Worm (Caenorhabditis elegans): ENCODE measurements around the gene F53C3.11.

F53C3.11 gene

DNA sequence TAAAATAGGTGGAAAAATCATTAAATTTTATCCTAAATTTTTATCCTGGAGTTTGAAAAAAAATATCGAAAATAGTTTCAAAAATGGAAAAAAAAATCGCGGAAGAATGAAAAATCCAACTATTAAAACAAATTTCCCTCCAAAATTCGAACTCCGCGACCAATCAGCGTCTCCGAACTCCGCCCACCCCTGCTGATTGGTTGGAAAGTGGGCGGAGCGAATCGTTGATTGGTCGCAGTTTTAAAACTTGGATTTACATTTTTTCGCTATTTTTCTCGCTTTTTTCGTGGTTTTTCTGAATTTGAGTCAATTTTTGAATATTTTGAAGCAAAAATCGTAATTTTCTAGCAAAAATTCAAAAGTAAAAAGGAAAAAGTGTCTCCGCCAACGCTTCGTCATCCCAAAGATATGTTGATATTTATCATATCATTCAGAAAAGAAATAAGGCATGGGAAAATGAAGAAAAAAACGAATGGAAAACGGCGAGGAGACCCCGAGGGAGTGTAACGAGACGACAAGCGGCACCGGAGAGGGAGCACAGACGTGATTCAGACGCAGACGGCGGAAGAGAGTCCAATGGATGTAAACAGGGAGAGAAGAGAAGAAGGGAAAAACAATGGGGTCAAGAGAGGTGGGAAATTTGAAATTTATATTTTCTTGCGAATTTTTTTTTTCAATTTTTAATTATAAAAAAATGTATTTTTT lies 24.1 kb upstream of the F53C3.11 start (continued):
- TF ChIP-seq ztf-1 (GFP tag; conservative IDR thresholded peaks at IDR 0.05) (no peak), blmp-1 (tag; optimal IDR thresholded peaks at IDR 0.05; ENCODE audit: insufficient read depth) (peak; percentile 2), ZK546.5 (tag; optimal IDR thresholded peaks at IDR 0.05) (no peak), ama-1 (optimal IDR thresholded peaks at IDR 0.05) (no peak), unc-55 (GFP tag; optimal IDR thresholded peaks at IDR 0.05) (peak; percentile 64), ztf-4 (tag; optimal IDR thresholded peaks at IDR 0.05) (no peak), nhr-10 (tag; optimal IDR thresholded peaks at IDR 0.05) (no peak), zag-1 (tag; optimal IDR thresholded peaks at IDR 0.05) (no peak)

DNA sequence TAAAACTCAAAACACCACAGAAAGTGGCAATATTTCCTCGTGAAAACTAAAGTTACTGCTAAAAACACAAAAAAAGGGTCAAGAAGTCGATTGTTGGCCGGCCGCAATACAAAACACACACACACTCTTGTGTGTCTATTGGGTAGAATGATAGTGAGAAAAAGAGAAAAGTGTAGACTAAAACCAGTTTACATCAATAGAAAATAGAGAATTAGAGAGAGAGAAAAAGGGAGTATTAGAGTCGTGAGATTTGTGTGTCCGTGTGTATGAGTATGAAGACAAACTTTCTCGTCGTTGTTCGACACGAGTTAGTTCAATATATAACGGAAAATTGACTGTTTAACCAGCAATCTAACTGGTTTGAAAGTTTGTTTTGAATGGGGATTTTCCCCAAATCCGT lies 22.9 kb upstream of the F53C3.11 start:
- TF ChIP-seq aly-2 (tag; optimal IDR thresholded peaks at IDR 0.05) (no peak), ZK546.5 (tag; optimal IDR thresholded peaks at IDR 0.05) (no peak), nhr-23 (tag; optimal IDR thresholded peaks at IDR 0.05) (no peak), ama-1 (optimal IDR thresholded peaks at IDR 0.05) (no peak), nhr-10 (tag; optimal IDR thresholded peaks at IDR 0.05) (no peak), sem-4 (tag; optimal IDR thresholded peaks at IDR 0.05) (no peak), skn-1 (tag; optimal IDR thresholded peaks at IDR 0.05) (no peak), unc-55 (GFP tag; optimal IDR thresholded peaks at IDR 0.05) (peak; percentile 43), sma-9 (GFP tag; optimal IDR thresholded peaks at IDR 0.05) (peak; percentile 56), sma-9 (tag; optimal IDR thresholded peaks at IDR 0.05) (no peak), unc-62 (GFP tag; optimal IDR thresholded peaks at IDR 0.05) (no peak), peb-1 (tag; optimal IDR thresholded peaks at IDR 0.05) (no peak), zag-1 (tag; optimal IDR thresholded peaks at IDR 0.05) (no peak), nhr-21 (tag; optimal IDR thresholded peaks at IDR 0.05) (no peak), sma-3 (GFP tag; optimal IDR thresholded peaks at IDR 0.05) (peak; percentile 17), crh-2 (tag; optimal IDR thresholded peaks at IDR 0.05) (peak; percentile 27), fos-1 (tag; optimal IDR thresholded peaks at IDR 0.05) (peak; percentile 67), ztf-11 (tag; optimal IDR thresholded peaks at IDR 0.05) (no peak), mab-5 (tag; optimal IDR thresholded peaks at IDR 0.05) (no peak), dmd-4 (tag; optimal IDR thresholded peaks at IDR 0.05) (no peak), mbf-1 (tag; optimal IDR thresholded peaks at IDR 0.05) (no peak), lin-11 (tag; optimal IDR thresholded peaks at IDR 0.05) (no peak), nhr-12 (tag; optimal IDR thresholded peaks at IDR 0.05) (no peak), lin-13 (GFP tag; optimal IDR thresholded peaks at IDR 0.05) (no peak), unc-39 (tag; optimal IDR thresholded peaks at IDR 0.05) (no peak), blmp-1 (tag; optimal IDR thresholded peaks at IDR 0.05; ENCODE audit: insufficient read depth) (peak; percentile 66), egl-27 (tag; optimal IDR thresholded peaks at IDR 0.05) (no peak), nhr-25 (tag; optimal IDR thresholded peaks at IDR 0.05) (peak; percentile 0), nhr-11 (tag; optimal IDR thresholded peaks at IDR 0.05) (no peak), ztf-1 (GFP tag; conservative IDR thresholded peaks at IDR 0.05) (no peak), F13H6.1 (tag; optimal IDR thresholded peaks at IDR 0.05) (peak; percentile 72), alr-1 (tag; optimal IDR thresholded peaks at IDR 0.05) (no peak), ceh-82 (tag; optimal IDR thresholded peaks at IDR 0.05) (no peak), nhr-129 (tag; optimal IDR thresholded peaks at IDR 0.05) (peak; percentile 73), ceh-16 (tag; optimal IDR thresholded peaks at IDR 0.05) (no peak), Y55F3AM.14 (GFP tag; optimal IDR thresholded peaks at IDR 0.05) (no peak), elt-1 (tag; optimal IDR thresholded peaks at IDR 0.05) (no peak), ztf-4 (tag; optimal IDR thresholded peaks at IDR 0.05) (no peak), elt-3 (tag; optimal IDR thresholded peaks at IDR 0.05) (no peak), lsy-2 (tag; optimal IDR thresholded peaks at IDR 0.05) (peak in 1 of 2 experiments; percentile 17), nhr-6 (tag; optimal IDR thresholded peaks at IDR 0.05) (no peak), C34F6.9 (tag; optimal IDR thresholded peaks at IDR 0.05) (peak; percentile 35), nhr-77 (tag; optimal IDR thresholded peaks at IDR 0.05) (no peak)

Measured in whole organism, L2 larva.